Worm (Caenorhabditis elegans): ENCODE results near the gene C50D2.2.

Gene C50D2.2

DNA sequence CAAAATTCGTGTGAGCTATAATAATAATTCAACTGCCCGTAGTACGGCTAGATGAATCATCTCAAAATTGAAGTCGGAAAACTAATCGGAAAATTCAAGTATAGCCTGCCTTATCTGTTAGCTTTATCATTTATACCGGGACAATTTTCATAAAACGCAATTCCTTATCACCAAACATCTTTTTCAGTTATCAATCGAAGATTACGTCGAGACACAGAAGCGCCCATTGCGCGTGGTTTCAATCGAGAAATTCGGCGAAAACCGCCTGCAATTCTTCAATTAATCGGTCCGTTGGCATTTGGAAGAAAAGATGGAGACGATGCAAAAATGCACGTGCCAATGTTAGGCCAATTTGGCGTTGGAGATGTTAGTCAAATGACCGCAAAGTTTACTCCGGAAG, 3.3 kb downstream of the C50D2.2 start:
- TF ChIP-seq tbx-2 (tag; optimal IDR thresholded peaks at IDR 0.05) = no peak
- TF ChIP-seq nhr-85 (tag) = peak; percentile 70
- TF ChIP-seq irx-1 (tag; optimal IDR thresholded peaks at IDR 0.05) = no peak
- no peak for TF ChIP-seq ama-1 (optimal IDR thresholded peaks at IDR 0.05)
- no peak for TF ChIP-seq C04F5.9 (tag; optimal IDR thresholded peaks at IDR 0.05)
- no peak for TF ChIP-seq nhr-71 (tag; optimal IDR thresholded peaks at IDR 0.05)
- TF ChIP-seq dsc-1 (tag; optimal IDR thresholded peaks at IDR 0.05) = no peak
- TF ChIP-seq ztf-11 (tag; optimal IDR thresholded peaks at IDR 0.05) = no peak
- TF ChIP-seq nhr-20 (tag; optimal IDR thresholded peaks at IDR 0.05) = peak; percentile 5
- TF ChIP-seq nhr-28 (tag; optimal IDR thresholded peaks at IDR 0.05) = no peak
- no peak for TF ChIP-seq sox-4 (tag; optimal IDR thresholded peaks at IDR 0.05)
- peak in 1 of 2 experiments; percentile 31 for TF ChIP-seq mdl-1 (tag; optimal IDR thresholded peaks at IDR 0.05)
- TF ChIP-seq ceh-88 (GFP tag; IDR thresholded peaks at IDR 0.05) = no peak
- TF ChIP-seq nhr-237 (tag; optimal IDR thresholded peaks at IDR 0.05) = no peak
- no peak for TF ChIP-seq sptf-1 (tag; optimal IDR thresholded peaks at IDR 0.05)
- no peak for TF ChIP-seq tlp-1 (tag; optimal IDR thresholded peaks at IDR 0.05)
- peak; percentile 21 for TF ChIP-seq pqm-1 (tag; optimal IDR thresholded peaks at IDR 0.05)
- no peak for TF ChIP-seq vab-15 (tag; optimal IDR thresholded peaks at IDR 0.05)
- no peak for TF ChIP-seq rnt-1 (tag; optimal IDR thresholded peaks at IDR 0.05)
- no peak for TF ChIP-seq jun-1 (tag; optimal IDR thresholded peaks at IDR 0.05)
- peak; percentile 37 for TF ChIP-seq blmp-1 (tag; optimal IDR thresholded peaks at IDR 0.05)
- TF ChIP-seq egl-13 (tag; optimal IDR thresholded peaks at IDR 0.05) = no peak
- TF ChIP-seq C34B4.2 (tag; optimal IDR thresholded peaks at IDR 0.05) = no peak

DNA sequence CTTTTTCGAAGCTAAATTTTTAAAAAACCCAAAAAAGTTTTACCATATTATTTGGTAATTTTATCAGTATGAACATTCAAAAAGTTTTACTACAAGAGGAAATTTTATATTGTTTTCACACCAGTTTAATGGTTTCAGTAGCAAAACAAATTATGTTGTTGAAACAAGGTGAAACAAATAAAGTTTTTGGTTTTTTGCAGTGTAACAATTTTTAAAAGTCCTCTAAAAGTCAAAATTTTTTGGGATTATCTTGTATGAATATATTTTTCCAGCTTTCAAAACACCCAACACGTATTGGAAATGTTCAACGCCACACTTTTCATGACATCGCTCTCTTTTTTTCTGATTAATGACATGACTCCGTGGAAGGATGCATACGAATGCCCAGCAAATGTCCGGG, 8.0 kb downstream of the C50D2.2 start, which contains the start of gene srt-54:
TSS of gene srt-54 (plus strand) at position 301 of the 400 bp plus-strand sequence.
- no peak for TF ChIP-seq lin-14 (GFP tag; optimal IDR thresholded peaks at IDR 0.05)
- TF ChIP-seq fos-1 (tag; optimal IDR thresholded peaks at IDR 0.05) = no peak
- no peak for TF ChIP-seq pag-3 (tag; optimal IDR thresholded peaks at IDR 0.05; ENCODE audit: borderline replicate concordance, insufficient read depth)
- TF ChIP-seq aly-2 (tag; optimal IDR thresholded peaks at IDR 0.05) = no peak
- TF ChIP-seq efl-1 (optimal IDR thresholded peaks at IDR 0.05) = no peak
- no peak for TF ChIP-seq efl-1 (GFP tag; optimal IDR thresholded peaks at IDR 0.05 in 1 of 2)
- TF ChIP-seq hlh-17 (GFP tag; optimal IDR thresholded peaks at IDR 0.05; ENCODE audit: borderline replicate concordance) = no peak
- no peak for TF ChIP-seq fkh-4 (tag; optimal IDR thresholded peaks at IDR 0.05; ENCODE audit: borderline replicate concordance)
- TF ChIP-seq nhr-47 (tag; optimal IDR thresholded peaks at IDR 0.05) = no peak
- no peak for TF ChIP-seq unc-130 (tag; optimal IDR thresholded peaks at IDR 0.05)
- no peak for TF ChIP-seq zip-4 (GFP tag; optimal IDR thresholded peaks at IDR 0.05)
- no peak for TF ChIP-seq jun-1 (tag; optimal IDR thresholded peaks at IDR 0.05)
- no peak for TF ChIP-seq egl-27 (tag; optimal IDR thresholded peaks at IDR 0.05)
- TF ChIP-seq unc-30 (tag; optimal IDR thresholded peaks at IDR 0.05) = no peak
- TF ChIP-seq vab-15 (tag; optimal IDR thresholded peaks at IDR 0.05) = no peak
- no peak for TF ChIP-seq lin-39 (tag; optimal IDR thresholded peaks at IDR 0.05)
- no peak for TF ChIP-seq ceh-63 (GFP tag; optimal IDR thresholded peaks at IDR 0.05)

ce11 chrII:121121-121520, 12.2 kb downstream of the C50D2.2 start, which contains the start of gene K10B4.3:
Gene K10B4.3, minus strand, starts transcription at chrII:121221.
- TF ChIP-seq nhr-76 (tag; optimal IDR thresholded peaks at IDR 0.05) = no peak
- no peak for TF ChIP-seq swsn-7 (tag; optimal IDR thresholded peaks at IDR 0.05)
- no peak for TF ChIP-seq nhr-12 (tag; optimal IDR thresholded peaks at IDR 0.05)
- TF ChIP-seq C04F5.9 (tag; optimal IDR thresholded peaks at IDR 0.05) = no peak
- TF ChIP-seq elt-3 (tag; optimal IDR thresholded peaks at IDR 0.05) = no peak
- TF ChIP-seq snu-23 (GFP tag; optimal IDR thresholded peaks at IDR 0.05) = no peak
- no peak for TF ChIP-seq elt-2 (tag; optimal IDR thresholded peaks at IDR 0.05)
- no peak for TF ChIP-seq nhr-20 (tag; optimal IDR thresholded peaks at IDR 0.05)
- no peak for TF ChIP-seq sox-4 (tag; optimal IDR thresholded peaks at IDR 0.05)
- no peak for TF ChIP-seq tbx-2 (tag; optimal IDR thresholded peaks at IDR 0.05)
- TF ChIP-seq lsy-2 (tag; optimal IDR thresholded peaks at IDR 0.05) = no peak
- TF ChIP-seq nhr-84 (tag; optimal IDR thresholded peaks at IDR 0.05) = no peak
- no peak for TF ChIP-seq zip-4 (GFP tag; optimal IDR thresholded peaks at IDR 0.05)
- TF ChIP-seq ceh-90 (tag; optimal IDR thresholded peaks at IDR 0.05) = no peak
- no peak for TF ChIP-seq unc-30 (tag; optimal IDR thresholded peaks at IDR 0.05)
- TF ChIP-seq mab-9 (GFP tag; IDR thresholded peaks at IDR 0.05) = no peak
- TF ChIP-seq blmp-1 (tag; optimal IDR thresholded peaks at IDR 0.05) = no peak
- no peak for TF ChIP-seq sptf-1 (tag; optimal IDR thresholded peaks at IDR 0.05)

Measured in whole organism, L1 larva.